Worm (Caenorhabditis elegans) whole organism, late embryonic: ENCODE results near the gene fbxb-21.

Experiments used
- ceh-31 ChIP-seq: sonication (generic microtip); optimal IDR thresholded peaks from 2 replicates; lab custom pipeline; 2016; ENCODE audit warnings: missing genetic modification characterization, missing compliant biosample characterization
- ceh-9 ChIP-seq: sonication (generic microtip); optimal IDR thresholded peaks from 2 replicates; lab custom pipeline; 2016; ENCODE audit warnings: mild to moderate bottlenecking, missing genetic modification characterization, inconsistent platforms, missing compliant biosample characterization
- eyg-1 ChIP-seq: sonication (generic microtip); optimal IDR thresholded peaks from 2 replicates; lab custom pipeline; 2016; ENCODE audit warnings: missing genotype, missing genetic modification characterization, missing compliant biosample characterization
- pag-3 ChIP-seq: sonication (generic microtip); optimal IDR thresholded peaks from 2 replicates; lab custom pipeline; 2016; ENCODE audit warnings: missing compliant biosample characterization, missing genetic modification characterization, borderline replicate concordance
- pha-4 ChIP-seq: fragments of 150-350 bp; optimal IDR thresholded peaks from 2 replicates; lab custom pipeline; 2018; ENCODE audit warnings: missing biosample characterization, missing genetic modification reagents, missing genetic modification characterization

DNA sequence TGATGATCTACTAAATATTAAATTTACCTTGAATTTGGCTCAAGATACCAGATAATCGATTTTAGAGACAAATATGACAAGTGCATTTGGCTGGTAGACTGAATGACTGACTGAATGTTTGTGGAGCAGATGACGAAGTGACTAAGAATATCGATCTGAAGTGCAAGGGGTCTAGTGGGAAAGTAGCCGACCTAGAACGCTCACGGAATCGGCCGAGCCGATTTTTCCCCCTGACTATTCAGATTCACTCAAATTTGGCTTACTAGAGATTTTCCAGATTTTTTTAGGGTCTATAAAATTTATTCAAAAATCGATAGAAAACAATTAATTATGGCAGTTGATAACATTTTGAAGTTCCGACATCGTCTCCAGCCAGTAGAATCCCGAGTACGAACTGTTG, 45.9 kb upstream of the fbxb-21 start, which contains the start of gene fbxc-26:
- TF ChIP-seq pag-3 (tag; lab: Kevin White, UChicago) = no peak
- TF ChIP-seq ceh-31 (tag; lab: Kevin White, UChicago) = no peak
- TF ChIP-seq eyg-1 (tag; lab: Kevin White, UChicago) = no peak
- TF ChIP-seq pha-4 (tag; lab: Kevin White, UChicago) = no peak
- TF ChIP-seq ceh-9 (tag; lab: Kevin White, UChicago) = no peak
